Worm (Caenorhabditis elegans) whole organism, L4 larva: Measurements from ENCODE around the gene srm-3.

Experiments used
- D1046.2 ChIP-seq: fragments of 200-800 bp; sonication (Bioruptor generic); IDR thresholded peaks from 2 replicates; pipeline ENCODE4 v1.3.6; 2022; ENCODE audit warnings: missing genetic modification characterization, missing compliant biosample characterization
- F10B5.3 ChIP-seq: sonication (generic microtip); optimal IDR thresholded peaks from 2 replicates; lab custom pipeline; 2016; ENCODE audit warnings: mild to moderate bottlenecking, missing genetic modification characterization, missing compliant biosample characterization
- F44E2.7 ChIP-seq: fragments of 200-800 bp; sonication (Bioruptor generic); IDR thresholded peaks from 2 replicates; pipeline ENCODE4 v2.1.2; 2022; ENCODE audit warnings: missing genetic modification characterization, missing compliant biosample characterization
- F49E8.2 ChIP-seq: sonication (generic microtip); optimal IDR thresholded peaks from 2 replicates; lab custom pipeline; 2016; ENCODE audit warnings: missing compliant biosample characterization, mild to moderate bottlenecking, missing genetic modification characterization, borderline replicate concordance
- R02D3.7 ChIP-seq: fragments of 150-350 bp; sonication (generic microtip); optimal IDR thresholded peaks from 3 replicates; lab custom pipeline; 2014; ENCODE audit warnings: missing biosample characterization, missing genetic modification characterization
- T20F7.1 ChIP-seq: fragments of 200-800 bp; sonication (Bioruptor generic); optimal IDR thresholded peaks from 2 replicates; lab custom pipeline; 2018; ENCODE audit warnings: mild to moderate bottlenecking, missing genetic modification characterization, missing compliant biosample characterization
- T26A8.4 ChIP-seq: fragments of 200-800 bp; sonication (Bioruptor generic); IDR thresholded peaks from 2 replicates; pipeline ENCODE4 v1.3.6; 2022; ENCODE audit warnings: missing genetic modification characterization, missing compliant biosample characterization
- Y48G9A.11 ChIP-seq: fragments of 200-800 bp; sonication (Bioruptor generic); IDR thresholded peaks from 2 replicates; pipeline ENCODE4 v1.3.6; 2022; ENCODE audit warnings: missing genetic modification reagents, missing genetic modification characterization, missing compliant biosample characterization
- aha-1 ChIP-seq: fragments of 150-350 bp; peaks from one replicate; lab custom pipeline; 2014; ENCODE audit warnings: missing biosample characterization, missing genetic modification characterization
- ama-1 ChIP-seq: fragments of 150-350 bp; optimal IDR thresholded peaks from 2 replicates; lab custom pipeline; 2014; ENCODE audit warnings: inconsistent platforms, mixed read lengths
- ceh-62 ChIP-seq: sonication (generic microtip); optimal IDR thresholded peaks from 2 replicates; lab custom pipeline; 2017; ENCODE audit warnings: missing biosample characterization, missing genetic modification characterization
- ctbp-1 ChIP-seq: fragments of 200-800 bp; sonication (Bioruptor generic); IDR thresholded peaks from 2 replicates; pipeline ENCODE4 v1.3.6; 2022; ENCODE audit warnings: missing genetic modification reagents, missing genetic modification characterization, missing compliant biosample characterization
- daf-16 ChIP-seq, 3 experiments: sonication (generic microtip); optimal IDR thresholded peaks; 2 replicates each; lab custom pipeline; 2016 to 2017; ENCODE audit warnings: missing genetic modification characterization in 3 of 3, missing genetic modification reagents in 3 of 3, mild to moderate bottlenecking in 2 of 3, missing compliant biosample characterization in 2 of 3, missing biosample characterization in 1 of 3, moderate library complexity in 1 of 3
- daf-19 ChIP-seq: fragments of 200-800 bp; sonication (Bioruptor generic); conservative IDR thresholded peaks from 2 replicates; pipeline ENCODE4 v1.3.6; 2022; ENCODE audit warnings: missing genetic modification characterization, missing compliant biosample characterization
- dmd-6 ChIP-seq: fragments of 200-800 bp; sonication (Bioruptor generic); IDR thresholded peaks from 2 replicates; pipeline ENCODE4 v1.3.6; 2022; ENCODE audit warnings: missing genetic modification reagents, missing genetic modification characterization, missing compliant biosample characterization
- duxl-1 ChIP-seq: sonication (generic microtip); optimal IDR thresholded peaks from 2 replicates; lab custom pipeline; 2016; ENCODE audit warnings: mild to moderate bottlenecking, missing genetic modification characterization, moderate library complexity, missing compliant biosample characterization; ENCODE audit not compliant: poor library complexity
- dve-1 ChIP-seq: sonication (generic microtip); optimal IDR thresholded peaks from 2 replicates; lab custom pipeline; 2017; ENCODE audit warnings: antibody characterized with exemption, mild to moderate bottlenecking, missing genetic modification characterization, missing compliant biosample characterization; ENCODE audit not compliant: insufficient read depth
- egl-43 ChIP-seq: fragments of 200-800 bp; sonication (Bioruptor generic); IDR thresholded peaks from 2 replicates; pipeline ENCODE4 v1.3.6; 2022; ENCODE audit warnings: missing genetic modification reagents, missing genetic modification characterization, missing compliant biosample characterization
- hif-1 ChIP-seq, 2 experiments: sonication (generic microtip); optimal IDR thresholded peaks; 2 replicates each; lab custom pipeline; 2016 to 2017; ENCODE audit warnings: missing compliant biosample characterization in 2 of 2, missing genetic modification characterization in 2 of 2, missing genetic modification reagents in 2 of 2, missing genotype in 2 of 2, mild to moderate bottlenecking in 1 of 2
- hlh-11 ChIP-seq: fragments of 200-800 bp; sonication (Bioruptor generic); optimal IDR thresholded peaks from 2 replicates; lab custom pipeline; 2018; ENCODE audit warnings: mild to moderate bottlenecking, missing genetic modification characterization, missing compliant biosample characterization
- hlh-30 ChIP-seq: sonication (generic microtip); optimal IDR thresholded peaks from 2 replicates; lab custom pipeline; 2017; ENCODE audit warnings: antibody characterized with exemption, mild to moderate bottlenecking, missing genetic modification characterization, missing compliant biosample characterization; ENCODE audit not compliant: insufficient read depth
- lin-1 ChIP-seq: fragments of 200-800 bp; sonication (Bioruptor generic); IDR thresholded peaks from 2 replicates; pipeline ENCODE4 v1.3.6; 2022; ENCODE audit warnings: missing genetic modification reagents, missing genetic modification characterization, missing compliant biosample characterization
- lin-29 ChIP-seq: fragments of 200-800 bp; sonication (Bioruptor generic); IDR thresholded peaks from 2 replicates; pipeline ENCODE4 v1.3.6; 2022; ENCODE audit warnings: missing genetic modification reagents, missing genetic modification characterization, missing compliant biosample characterization
- madf-5 ChIP-seq, 2 experiments: fragments of 200-800 bp; sonication (Bioruptor generic); IDR thresholded peaks; 2 replicates each; pipeline ENCODE4 v1.3.6; 2022; ENCODE audit warnings: missing compliant biosample characterization in 2 of 2, missing genetic modification characterization in 2 of 2
- madf-9 ChIP-seq: fragments of 200-800 bp; sonication (Bioruptor generic); conservative IDR thresholded peaks from 2 replicates; pipeline ENCODE4 v1.3.6; 2022; ENCODE audit warnings: missing genetic modification reagents, missing genetic modification characterization, missing compliant biosample characterization
- mxl-2 ChIP-seq: fragments of 200-800 bp; sonication (Bioruptor generic); conservative IDR thresholded peaks from 2 replicates; pipeline ENCODE4 v1.3.6; 2022; ENCODE audit warnings: missing genetic modification reagents, missing genetic modification characterization, missing compliant biosample characterization
- nhr-10 ChIP-seq: fragments of 150-350 bp; optimal IDR thresholded peaks from 2 replicates; lab custom pipeline; 2014; ENCODE audit warnings: missing biosample characterization, missing genetic modification characterization
- nhr-102 ChIP-seq: sonication (generic microtip); optimal IDR thresholded peaks from 2 replicates; lab custom pipeline; 2016; ENCODE audit warnings: mild to moderate bottlenecking, missing genetic modification characterization, moderate library complexity, missing compliant biosample characterization
- nhr-237 ChIP-seq: sonication (generic microtip); optimal IDR thresholded peaks from 2 replicates; lab custom pipeline; 2017; ENCODE audit warnings: missing biosample characterization, missing genetic modification characterization
- nhr-28 ChIP-seq: fragments of 150-350 bp; optimal IDR thresholded peaks from 2 replicates; lab custom pipeline; 2014; ENCODE audit warnings: missing biosample characterization, missing genetic modification characterization
- nhr-41 ChIP-seq: fragments of 200-800 bp; sonication (Bioruptor generic); IDR thresholded peaks from 2 replicates; pipeline ENCODE4 v1.3.6; 2022; ENCODE audit warnings: missing genetic modification reagents, missing genetic modification characterization, missing compliant biosample characterization
- nhr-48 ChIP-seq: sonication (generic microtip); optimal IDR thresholded peaks from 2 replicates; lab custom pipeline; 2016; ENCODE audit warnings: mild to moderate bottlenecking, missing genetic modification characterization, missing compliant biosample characterization
- nhr-6 ChIP-seq: fragments of 150-350 bp; optimal IDR thresholded peaks from 2 replicates; lab custom pipeline; 2014; ENCODE audit warnings: missing biosample characterization, missing genetic modification characterization
- nhr-76 ChIP-seq: fragments of 150-350 bp; optimal IDR thresholded peaks from 2 replicates; lab custom pipeline; 2014; ENCODE audit warnings: missing biosample characterization, missing genetic modification characterization
- php-3 ChIP-seq: fragments of 200-800 bp; sonication (Bioruptor generic); IDR thresholded peaks from 2 replicates; pipeline ENCODE4 v1.3.6; 2022; ENCODE audit warnings: missing genetic modification reagents, missing genetic modification characterization, missing compliant biosample characterization
- pqm-1 ChIP-seq: sonication (generic microtip); optimal IDR thresholded peaks from 2 replicates; lab custom pipeline; 2017; ENCODE audit warnings: missing biosample characterization, missing genetic modification characterization
- snpc-1.2 ChIP-seq: fragments of 200-800 bp; sonication (Bioruptor generic); IDR thresholded peaks from 2 replicates; pipeline ENCODE4 v1.3.6; 2022; ENCODE audit warnings: missing genetic modification reagents, missing genetic modification characterization, missing compliant biosample characterization
- spr-3 ChIP-seq: fragments of 200-800 bp; sonication (Bioruptor generic); optimal IDR thresholded peaks from 2 replicates; lab custom pipeline; 2018; ENCODE audit warnings: mild to moderate bottlenecking, missing genetic modification characterization, missing compliant biosample characterization
- tra-1 ChIP-seq: fragments of 200-800 bp; sonication (Bioruptor generic); IDR thresholded peaks from 2 replicates; pipeline ENCODE4 v1.3.6; 2022; ENCODE audit warnings: missing genetic modification reagents, missing genetic modification characterization, missing compliant biosample characterization
- zfp-3 ChIP-seq: fragments of 200-800 bp; sonication (Bioruptor generic); conservative IDR thresholded peaks from 2 replicates; pipeline ENCODE4 v1.3.6; 2022; ENCODE audit warnings: missing genetic modification reagents, missing genetic modification characterization, missing compliant biosample characterization
- zip-11 ChIP-seq: fragments of 200-800 bp; sonication (Bioruptor generic); IDR thresholded peaks from 2 replicates; pipeline ENCODE4 v1.3.6; 2022; ENCODE audit warnings: missing genetic modification characterization, missing compliant biosample characterization
- zip-2 ChIP-seq: fragments of 150-350 bp; optimal IDR thresholded peaks from 2 replicates; lab custom pipeline; 2014; ENCODE audit warnings: missing biosample characterization, missing genetic modification characterization

The srm-3 gene

ce11 chrIV:9677226-9677992 is 28.6 kb downstream of the srm-3 start (continued):
- TF ChIP-seq madf-5 (GFP tag; IDR thresholded peaks at IDR 0.05; lab: Robert Waterston, UW), result no peak
- TF ChIP-seq lin-29, result peak; percentile 32; the same call in 1 of the 2 replicates
- no peak for TF ChIP-seq ceh-62
- no peak for TF ChIP-seq nhr-41 (GFP tag; lab: Robert Waterston, UW)
- TF ChIP-seq zip-11 (GFP tag; lab: Robert Waterston, UW), result no peak

- no peak for TF ChIP-seq ama-1 (lab: Kevin White, UChicago)
- peak; percentile 91 for TF ChIP-seq aha-1 (tag; lab: Kevin White, UChicago)
- TF ChIP-seq madf-9 (GFP tag; lab: Robert Waterston, UW), result no peak
- no peak for TF ChIP-seq F10B5.3 (tag; lab: Kevin White, UChicago)
- TF ChIP-seq snpc-1.2 (GFP tag; lab: Robert Waterston, UW), result no peak
- TF ChIP-seq nhr-102, result no peak
These were observed 29.2 kb downstream of the srm-3 start for ce11 chrIV:9678007-9678406.

ce11 chrIV:9679296-9679695 is 30.5 kb downstream of the srm-3 start:
- TF ChIP-seq daf-16 (GFP tag; optimal IDR thresholded peaks at IDR 0.05; lab: Kevin White, UChicago) (no peak), daf-16 (tag; optimal IDR thresholded peaks at IDR 0.05; lab: Kevin White, UChicago) (peak; percentile 67), D1046.2 (GFP tag; lab: Robert Waterston, UW) (no peak), daf-19 (GFP tag; lab: Robert Waterston, UW) (no peak), aha-1 (tag; lab: Kevin White, UChicago) (no peak), T20F7.1 (GFP tag; lab: Kevin White, UChicago) (no peak), mxl-2 (no peak), snpc-1.2 (GFP tag; lab: Robert Waterston, UW) (no peak)

ce11 chrIV:9680841-9681240 is 32.1 kb downstream of the srm-3 start, which contains the start of gene ins-8:
TSS of gene ins-8 (minus strand) at chrIV:9680941.
- TF ChIP-seq Y48G9A.11 (GFP tag; lab: Robert Waterston, UW) (no peak), nhr-10 (tag; lab: Kevin White, UChicago) (no peak), zfp-3 (GFP tag; lab: Robert Waterston, UW) (no peak), zip-2 (tag; lab: Kevin White, UChicago) (no peak), nhr-6 (tag; lab: Kevin White, UChicago) (no peak), hlh-30 (tag; lab: Kevin White, UChicago) (no peak), R02D3.7 (tag; lab: Kevin White, UChicago) (no peak), nhr-237 (tag; lab: Kevin White, UChicago) (no peak), hif-1 (tag; optimal IDR thresholded peaks at IDR 0.05; lab: Kevin White, UChicago) (no peak), F49E8.2 (no peak), T26A8.4 (no peak)

- TF ChIP-seq dve-1 (peak; percentile 76), nhr-48 (tag; lab: Kevin White, UChicago) (peak; percentile 30), spr-3 (GFP tag; lab: Kevin White, UChicago) (no peak), F44E2.7 (GFP tag; lab: Robert Waterston, UW) (no peak), tra-1 (GFP tag; lab: Robert Waterston, UW) (peak; percentile 62; the same call in 1 of the 2 replicates), lin-1 (GFP tag; lab: Robert Waterston, UW) (peak; percentile 79; the same call in 1 of the 2 replicates), ceh-62 (no peak), php-3 (GFP tag; lab: Robert Waterston, UW) (no peak), hif-1 (tag; optimal IDR thresholded peaks at IDR 0.05; lab: Kevin White, UChicago) (no peak), hlh-11 (peak; percentile 65), dmd-6 (peak; percentile 93), nhr-76 (tag; lab: Kevin White, UChicago) (no peak), nhr-28 (tag; lab: Kevin White, UChicago) (peak; percentile 72), daf-16 (GFP tag; optimal IDR thresholded peaks at IDR 0.05; lab: Kevin White, UChicago) (peak in 1 of 2 experiments; percentile 9), daf-16 (tag; optimal IDR thresholded peaks at IDR 0.05; lab: Kevin White, UChicago) (no peak), pqm-1 (peak; percentile 64), egl-43 (GFP tag; lab: Robert Waterston, UW) (no peak), F49E8.2 (no peak), T20F7.1 (GFP tag; lab: Kevin White, UChicago) (peak; percentile 40), ctbp-1 (GFP tag; lab: Robert Waterston, UW) (no peak), duxl-1 (tag; lab: Kevin White, UChicago) (no peak)
These were observed 33.7 kb downstream of the srm-3 start, which contains the start of gene ins-7 for ce11 chrIV:9682514-9682913. TSS of gene ins-7 (minus strand) at chrIV:9682845.
